Worm (Caenorhabditis elegans) whole organism, L1 larva: ENCODE data around the gene C18A11.3.

ENCODE experiments used
- F16B12.6 ChIP-seq: fragments of 150-350 bp; optimal IDR thresholded peaks from 2 replicates; lab custom pipeline; 2014; ENCODE audit warnings: missing biosample characterization, missing genetic modification characterization
- blmp-1 ChIP-seq: fragments of 150-350 bp; optimal IDR thresholded peaks from 2 replicates; lab custom pipeline; 2014; ENCODE audit warnings: missing biosample characterization, missing genetic modification characterization
- ceh-8 ChIP-seq: fragments of 200-800 bp; sonication (Bioruptor generic); optimal IDR thresholded peaks from 2 replicates; lab custom pipeline; 2018; ENCODE audit warnings: mild to moderate bottlenecking, missing genetic modification characterization, moderate library complexity, missing compliant biosample characterization
- ceh-88 ChIP-seq: fragments of 200-800 bp; sonication (Bioruptor generic); IDR thresholded peaks from 2 replicates; pipeline ENCODE4 v1.3.6; 2022; ENCODE audit warnings: missing genetic modification characterization, missing compliant biosample characterization
- dpl-1 ChIP-seq, 3 experiments: fragments of 150-350 bp in 2 of 3; sonication (generic microtip) in 1 of 3; optimal IDR thresholded peaks; 2 replicates each; lab custom pipeline; 2014 to 2017; ENCODE audit warnings: missing biosample characterization in 3 of 3, missing genetic modification characterization in 3 of 3, missing genetic modification reagents in 3 of 3
- dsc-1 ChIP-seq: sonication (generic microtip); optimal IDR thresholded peaks from 2 replicates; lab custom pipeline; 2016; ENCODE audit warnings: mild to moderate bottlenecking, missing genetic modification characterization, missing compliant biosample characterization
- efl-1 ChIP-seq, 4 experiments: fragments of 150-350 bp; optimal IDR thresholded peaks in 3 of 4; peaks in 1 of 4; 1 replicate in 1 of 4; 2 replicates in 3 of 4; lab custom pipeline; 2014; ENCODE audit warnings: missing biosample characterization in 2 of 4, missing genetic modification characterization in 2 of 4, missing genetic modification reagents in 2 of 4
- efl-3 ChIP-seq: fragments of 200-800 bp; sonication (Bioruptor generic); optimal IDR thresholded peaks from 2 replicates; lab custom pipeline; 2018; ENCODE audit warnings: mild to moderate bottlenecking, missing genetic modification characterization, missing compliant biosample characterization
- elt-2 ChIP-seq: sonication (generic microtip); optimal IDR thresholded peaks from 2 replicates; lab custom pipeline; 2016; ENCODE audit warnings: missing genetic modification characterization, mild to moderate bottlenecking, inconsistent platforms, missing compliant biosample characterization, missing genetic modification reagents
- fkh-10 ChIP-seq: sonication (generic microtip); optimal IDR thresholded peaks from 2 replicates; lab custom pipeline; 2017; ENCODE audit warnings: missing biosample characterization, missing genetic modification reagents, missing genetic modification characterization
- fos-1 ChIP-seq: fragments of 150-350 bp; optimal IDR thresholded peaks from 2 replicates; lab custom pipeline; 2014; ENCODE audit warnings: missing biosample characterization, missing genetic modification characterization
- hlh-4 ChIP-seq: sonication (generic microtip); optimal IDR thresholded peaks from 2 replicates; lab custom pipeline; 2016; ENCODE audit warnings: mild to moderate bottlenecking, missing genetic modification characterization, missing compliant biosample characterization
- hpl-2 ChIP-seq: fragments of 150-350 bp; optimal IDR thresholded peaks from 2 replicates; lab custom pipeline; 2014; ENCODE audit warnings: missing biosample characterization, missing genetic modification reagents, missing genetic modification characterization
- jun-1 ChIP-seq: fragments of 150-350 bp; optimal IDR thresholded peaks from 2 replicates; lab custom pipeline; 2014; ENCODE audit warnings: missing biosample characterization, missing genetic modification reagents, missing genetic modification characterization
- lin-14 ChIP-seq: fragments of 200-800 bp; sonication (Bioruptor generic); optimal IDR thresholded peaks from 2 replicates; lab custom pipeline; 2018; ENCODE audit warnings: mild to moderate bottlenecking, missing genetic modification characterization, moderate library complexity, missing compliant biosample characterization
- lin-35 ChIP-seq, 2 experiments: fragments of 150-350 bp; optimal IDR thresholded peaks; 2 replicates each; lab custom pipeline; 2014; ENCODE audit warnings: missing biosample characterization in 2 of 2, missing genetic modification characterization in 2 of 2, missing genetic modification reagents in 2 of 2
- lir-3 ChIP-seq: sonication (generic microtip); optimal IDR thresholded peaks from 2 replicates; lab custom pipeline; 2016; ENCODE audit warnings: mild to moderate bottlenecking, missing genetic modification characterization, moderate library complexity, missing compliant biosample characterization; ENCODE audit not compliant: poor library complexity
- lsy-2 ChIP-seq, 2 experiments: fragments of 150-350 bp; optimal IDR thresholded peaks; 2 replicates each; lab custom pipeline; 2014; ENCODE audit warnings: missing biosample characterization in 2 of 2, missing genetic modification characterization in 2 of 2
- mdl-1 ChIP-seq, 2 experiments: fragments of 150-350 bp; optimal IDR thresholded peaks; 2 replicates each; lab custom pipeline; 2014 to 2017; ENCODE audit warnings: missing biosample characterization in 2 of 2, missing genetic modification characterization in 2 of 2, inconsistent platforms in 1 of 2
- mep-1 ChIP-seq: fragments of 150-350 bp; optimal IDR thresholded peaks from 2 replicates; lab custom pipeline; 2014; ENCODE audit warnings: missing biosample characterization, missing genetic modification characterization
- nhr-11 ChIP-seq: fragments of 150-350 bp; optimal IDR thresholded peaks from 2 replicates; lab custom pipeline; 2014; ENCODE audit warnings: missing biosample characterization, missing genetic modification characterization
- nhr-20 ChIP-seq: sonication (generic microtip); optimal IDR thresholded peaks from 2 replicates; lab custom pipeline; 2016; ENCODE audit warnings: mild to moderate bottlenecking, missing genetic modification characterization, missing compliant biosample characterization
- nhr-237 ChIP-seq: fragments of 150-350 bp; optimal IDR thresholded peaks from 2 replicates; lab custom pipeline; 2014; ENCODE audit warnings: missing biosample characterization, missing genetic modification characterization
- nhr-71 ChIP-seq: sonication (generic microtip); optimal IDR thresholded peaks from 2 replicates; lab custom pipeline; 2016; ENCODE audit warnings: mild to moderate bottlenecking, missing genetic modification characterization, moderate library complexity, missing compliant biosample characterization
- nhr-77 ChIP-seq: fragments of 150-350 bp; optimal IDR thresholded peaks from 2 replicates; lab custom pipeline; 2014; ENCODE audit warnings: missing biosample characterization, missing genetic modification characterization
- nhr-84 ChIP-seq: sonication (generic microtip); optimal IDR thresholded peaks from 2 replicates; lab custom pipeline; 2017; ENCODE audit warnings: missing biosample characterization, missing genetic modification characterization
- nhr-90 ChIP-seq: sonication (generic microtip); optimal IDR thresholded peaks from 2 replicates; lab custom pipeline; 2016; ENCODE audit warnings: mild to moderate bottlenecking, missing genetic modification characterization, missing compliant biosample characterization; ENCODE audit not compliant: poor library complexity
- skn-1 ChIP-seq: fragments of 150-350 bp; optimal IDR thresholded peaks from 2 replicates; lab custom pipeline; 2014; ENCODE audit warnings: missing biosample characterization, missing genetic modification characterization
- snu-23 ChIP-seq: sonication (generic microtip); optimal IDR thresholded peaks from 2 replicates; lab custom pipeline; 2016; ENCODE audit warnings: missing genetic modification characterization, missing compliant biosample characterization
- tbx-2 ChIP-seq: sonication (generic microtip); optimal IDR thresholded peaks from 2 replicates; lab custom pipeline; 2016; ENCODE audit warnings: missing genetic modification characterization, missing compliant biosample characterization
- unc-86 ChIP-seq: sonication (generic microtip); optimal IDR thresholded peaks from 2 replicates; lab custom pipeline; 2016; ENCODE audit warnings: missing genetic modification characterization, missing compliant biosample characterization
- xbp-1 ChIP-seq: sonication (generic microtip); optimal IDR thresholded peaks from 2 replicates; lab custom pipeline; 2016; ENCODE audit warnings: missing genetic modification characterization, missing compliant biosample characterization
- zip-4 ChIP-seq: fragments of 200-800 bp; sonication (Bioruptor generic); optimal IDR thresholded peaks from 2 replicates; lab custom pipeline; 2018; ENCODE audit warnings: mild to moderate bottlenecking, missing genetic modification characterization, moderate library complexity, missing compliant biosample characterization

C18A11.3 gene

DNA sequence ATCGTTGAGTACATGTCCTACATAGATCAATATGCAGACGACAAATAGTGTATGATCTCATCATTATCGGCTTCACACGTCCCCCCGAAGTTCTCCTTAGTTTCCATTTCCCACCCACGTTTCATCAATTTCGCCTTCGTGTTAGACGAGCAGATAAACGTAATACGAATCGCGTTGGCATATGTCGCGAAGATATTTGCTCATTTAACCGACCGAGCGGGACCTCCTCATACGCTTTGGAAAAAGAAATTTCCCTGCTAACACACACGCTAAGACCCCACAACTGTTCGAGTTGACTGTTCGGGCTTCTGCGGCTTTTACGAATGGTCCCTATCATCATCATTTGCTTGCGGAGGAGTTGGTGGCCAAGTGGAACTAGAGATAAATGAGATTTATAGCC is 6.4 kb upstream of the C18A11.3 start:
- TF ChIP-seq lin-14 (GFP tag; lab: Kevin White, UChicago) (peak; percentile 26), mdl-1 (tag; optimal IDR thresholded peaks at IDR 0.05; lab: Kevin White, UChicago) (no peak), nhr-84 (tag; lab: Kevin White, UChicago) (no peak)

DNA sequence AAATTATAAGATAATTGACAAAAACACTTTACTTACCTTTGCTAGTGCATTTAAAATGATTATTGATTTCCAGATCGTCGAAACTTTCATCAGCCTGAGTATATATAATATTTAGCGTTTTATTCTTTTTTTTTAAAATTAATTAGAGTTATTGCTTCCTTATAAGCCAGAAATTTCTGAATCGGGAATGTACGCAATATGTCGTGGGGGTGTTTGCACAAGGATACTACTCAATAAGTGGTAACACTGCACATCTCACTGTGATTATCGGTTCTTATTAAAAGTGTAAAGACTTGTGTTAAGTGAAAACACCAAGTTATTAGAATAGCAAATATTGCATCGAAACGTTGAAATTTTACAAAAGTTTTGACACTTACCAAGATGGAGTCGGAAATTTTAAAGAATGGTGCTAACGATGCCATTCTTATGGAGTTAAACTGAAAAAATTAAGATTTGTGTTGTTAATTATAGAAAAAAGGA is 3.1 kb upstream of the C18A11.3 start, which contains the start of gene dim-1:
TSS of gene dim-1 (minus strand) at position 430 of the 480 bp plus-strand sequence.
- TF ChIP-seq dsc-1 (peak; percentile 15), hpl-2 (no peak), snu-23 (GFP tag; lab: Kevin White, UChicago) (peak; percentile 26), nhr-237 (tag; lab: Kevin White, UChicago) (no peak), F16B12.6 (tag; lab: Kevin White, UChicago) (peak; percentile 81), blmp-1 (tag; lab: Kevin White, UChicago) (peak; percentile 22), efl-1 (optimal IDR thresholded peaks at IDR 0.05; lab: Kevin White, UChicago) (no peak), efl-1 (GFP tag; optimal IDR thresholded peaks at IDR 0.05 in 1 of 2; lab: Kevin White, UChicago) (peak; percentile 14 to 74), lsy-2 (tag; optimal IDR thresholded peaks at IDR 0.05; lab: Kevin White, UChicago) (peak in 1 of 2 experiments; percentile 5), elt-2 (tag; lab: Kevin White, UChicago) (peak; percentile 4), dpl-1 (GFP tag; optimal IDR thresholded peaks at IDR 0.05; lab: Kevin White, UChicago) (peak in 1 of 3 experiments; percentile 7), xbp-1 (tag; lab: Kevin White, UChicago) (no peak), mep-1 (tag; lab: Kevin White, UChicago) (peak; percentile 34), efl-3 (GFP tag; lab: Kevin White, UChicago) (no peak), nhr-71 (tag; lab: Kevin White, UChicago) (peak; percentile 7)

DNA sequence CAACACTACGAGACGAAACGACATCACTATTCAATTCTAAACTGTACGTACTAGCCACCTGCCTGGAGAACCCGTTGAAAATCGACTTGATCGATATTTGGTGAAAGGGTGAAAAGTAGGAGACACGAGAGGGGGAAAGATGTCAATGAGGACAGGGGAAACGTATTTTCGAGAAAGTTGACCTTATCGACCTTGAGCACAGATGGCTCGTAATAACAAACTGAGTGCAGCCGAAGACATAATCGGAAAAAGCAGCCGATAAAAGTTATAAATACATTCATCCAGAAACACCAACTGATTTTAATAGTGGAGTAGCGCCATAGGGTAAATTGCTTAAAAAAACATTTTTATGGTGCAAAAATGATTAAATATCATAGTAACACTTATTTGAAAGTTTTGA is 924 bp upstream of the C18A11.3 start:
- TF ChIP-seq efl-1 (optimal IDR thresholded peaks at IDR 0.05; lab: Kevin White, UChicago): no peak
- TF ChIP-seq efl-1 (GFP tag; optimal IDR thresholded peaks at IDR 0.05 in 1 of 2; lab: Kevin White, UChicago): peak in 1 of 2 experiments; percentile 79
- no peak for TF ChIP-seq mdl-1 (tag; optimal IDR thresholded peaks at IDR 0.05; lab: Kevin White, UChicago)
- TF ChIP-seq blmp-1 (tag; lab: Kevin White, UChicago): peak; percentile 45
- TF ChIP-seq, all 84 proteins: peak for 2

DNA sequence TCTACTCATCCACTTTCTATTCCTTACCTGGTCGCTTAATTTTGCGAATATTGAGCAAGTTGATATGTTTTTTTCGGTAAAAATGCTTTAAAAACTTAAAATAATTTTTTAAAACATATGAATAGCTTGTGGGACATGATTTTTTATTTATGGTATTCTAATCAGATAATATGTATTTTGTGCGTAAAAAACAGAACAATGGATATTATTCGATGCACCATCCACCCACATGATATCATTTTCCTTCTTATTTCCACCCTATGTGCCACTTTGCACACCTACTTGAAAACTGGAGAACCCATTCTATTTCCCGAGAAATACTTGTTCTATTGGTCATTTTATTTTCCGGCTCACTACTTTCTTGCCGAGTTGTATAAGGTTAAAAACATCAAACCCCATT is 6.3 kb downstream of the C18A11.3 start, which contains the start of gene C18A11.2:
TSS of gene C18A11.2 (plus strand) at position 301 of the 400 bp plus-strand sequence.
- TF ChIP-seq ceh-88 (GFP tag; lab: Robert Waterston, UW) (no peak), unc-86 (tag; lab: Kevin White, UChicago) (no peak), ceh-8 (GFP tag; lab: Kevin White, UChicago) (no peak)

DNA sequence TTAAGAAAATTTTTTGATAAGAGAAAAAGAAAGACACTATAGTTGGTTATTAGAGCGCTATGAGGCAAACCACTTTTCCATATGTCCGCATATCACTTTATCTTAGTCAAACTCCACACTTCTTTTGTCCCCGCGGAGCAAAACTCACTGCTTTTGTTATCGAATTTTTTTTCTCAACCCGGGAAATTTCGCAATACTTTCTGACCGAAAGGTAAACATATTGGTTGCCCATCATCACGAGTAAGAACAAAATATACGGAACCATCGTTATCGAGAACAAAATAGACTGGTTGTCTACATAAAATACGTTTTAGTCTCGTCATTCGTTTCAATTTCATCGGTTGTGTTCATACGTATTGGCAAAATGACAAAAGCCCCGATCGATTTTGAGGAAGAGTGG is 8.4 kb downstream of the C18A11.3 start, which contains the start of gene C18A11.1:
TSS of gene C18A11.1 (plus strand) at position 36 of the 400 bp plus-strand sequence.
- TF ChIP-seq skn-1 (peak; percentile 20), fkh-10 (GFP tag; lab: Kevin White, UChicago) (no peak), nhr-20 (tag; lab: Kevin White, UChicago) (peak; percentile 61), tbx-2 (tag; lab: Kevin White, UChicago) (no peak), elt-2 (tag; lab: Kevin White, UChicago) (peak; percentile 92), jun-1 (peak; percentile 2), fos-1 (tag; lab: Kevin White, UChicago) (no peak), nhr-77 (tag; lab: Kevin White, UChicago) (no peak), dpl-1 (GFP tag; optimal IDR thresholded peaks at IDR 0.05; lab: Kevin White, UChicago) (peak in 2 of 3 experiments; percentile 6 to 33), efl-1 (optimal IDR thresholded peaks at IDR 0.05; lab: Kevin White, UChicago) (no peak), efl-1 (GFP tag; optimal IDR thresholded peaks at IDR 0.05 in 1 of 2; lab: Kevin White, UChicago) (peak in 1 of 2 experiments; percentile 92), lin-14 (GFP tag; lab: Kevin White, UChicago) (peak; percentile 23), hlh-4 (no peak), mdl-1 (tag; optimal IDR thresholded peaks at IDR 0.05; lab: Kevin White, UChicago) (peak in 1 of 2 experiments; percentile 25), nhr-90 (tag; lab: Kevin White, UChicago) (peak; percentile 26), lin-35 (GFP tag; optimal IDR thresholded peaks at IDR 0.05; lab: Kevin White, UChicago) (peak in 1 of 2 experiments; percentile 47), nhr-71 (tag; lab: Kevin White, UChicago) (peak; percentile 49), zip-4 (peak; percentile 79), nhr-11 (tag; lab: Kevin White, UChicago) (no peak), lir-3 (tag; lab: Kevin White, UChicago) (no peak)
- TF ChIP-seq, all 84 proteins: peak for 12
